Worm (Caenorhabditis elegans): ENCODE measurements around the gene T16G12.6.

Gene T16G12.6

DNA sequence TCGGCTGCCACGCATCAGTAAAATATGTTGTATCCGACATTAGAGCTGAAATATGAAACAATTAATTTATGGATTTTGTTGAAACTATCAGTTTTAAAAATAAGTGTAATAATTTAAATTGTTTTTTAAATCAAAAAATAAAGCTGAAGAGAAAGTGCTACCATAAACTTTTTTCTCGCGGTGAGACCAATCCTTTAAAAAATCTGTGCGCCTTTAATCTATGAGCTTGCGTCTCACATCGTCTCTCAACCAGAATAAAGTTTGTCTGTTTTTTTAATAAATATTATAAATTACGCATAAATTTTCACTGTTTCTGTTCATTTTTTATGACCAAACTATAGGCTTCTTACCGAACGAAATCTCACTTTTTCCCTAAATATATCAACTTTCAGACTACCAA lies 13.9 kb downstream of the T16G12.6 start, which contains the start of gene T16H12.3:
T16H12.3 (minus strand) TSS at position 51 of the 400 bp plus-strand sequence.
- TF ChIP-seq mxl-2 (GFP tag; conservative IDR thresholded peaks at IDR 0.05) (no peak), T26A8.4 (GFP tag; IDR thresholded peaks at IDR 0.05) (no peak), zag-1 (tag; optimal IDR thresholded peaks at IDR 0.05) (no peak), dve-1 (tag; optimal IDR thresholded peaks at IDR 0.05; ENCODE audit: insufficient read depth) (no peak), nhr-111 (GFP tag; optimal IDR thresholded peaks at IDR 0.05) (no peak), nhr-10 (tag; optimal IDR thresholded peaks at IDR 0.05) (no peak), nhr-77 (tag; optimal IDR thresholded peaks at IDR 0.05) (no peak), Y48G9A.11 (GFP tag; IDR thresholded peaks at IDR 0.05) (no peak), spr-3 (GFP tag; optimal IDR thresholded peaks at IDR 0.05) (no peak)

- TF ChIP-seq ces-1 (GFP tag; optimal IDR thresholded peaks at IDR 0.05) (no peak), nhr-111 (GFP tag; optimal IDR thresholded peaks at IDR 0.05) (no peak)
Measured at ce11 chrIII:10085103-10085502, 15.7 kb downstream of the T16G12.6 start, which contains the start of gene T16H12.13. Gene T16H12.13, plus strand, starts transcription at chrIII:10085403.

- TF ChIP-seq unc-62 (GFP tag; optimal IDR thresholded peaks at IDR 0.05 in 1 of 2) (peak in 1 of 2 experiments; percentile 22), unc-62 (tag; optimal IDR thresholded peaks at IDR 0.05) (no peak), nhr-6 (tag; optimal IDR thresholded peaks at IDR 0.05) (no peak), rbr-2 (tag; optimal IDR thresholded peaks at IDR 0.05) (no peak), mxl-2 (GFP tag; conservative IDR thresholded peaks at IDR 0.05) (no peak), aha-1 (tag) (peak; percentile 91), sdz-12 (GFP tag; optimal IDR thresholded peaks at IDR 0.05) (no peak)
Measured at ce11 chrIII:10085574-10085973, 16.2 kb downstream of the T16G12.6 start.

DNA sequence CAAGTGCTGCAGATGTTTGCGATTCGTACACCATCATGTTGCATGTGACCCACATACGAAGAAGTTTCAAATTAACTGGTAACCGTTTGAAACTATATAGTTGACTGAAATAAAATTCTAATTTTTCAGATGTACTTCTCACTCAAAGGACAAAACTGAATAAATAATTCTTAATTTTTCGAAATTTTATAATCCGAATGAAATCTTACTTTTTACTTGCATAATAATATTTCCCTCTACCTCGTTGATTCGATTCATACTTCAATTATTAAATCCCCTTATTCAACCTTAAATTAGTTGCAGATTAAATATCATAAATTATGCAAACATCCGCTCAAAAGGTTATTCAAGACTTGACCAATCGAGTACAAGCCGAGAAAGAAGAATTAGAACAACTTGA lies 16.6 kb downstream of the T16G12.6 start, which contains the start of gene T16H12.2:
T16H12.2 (plus strand) TSS at position 301 of the 400 bp plus-strand sequence.
- TF ChIP-seq snpc-4 (tag; optimal IDR thresholded peaks at IDR 0.05) (no peak), rbr-2 (tag; optimal IDR thresholded peaks at IDR 0.05) (no peak), hmg-1.1 (GFP tag; IDR thresholded peaks at IDR 0.05) (no peak)

- TF ChIP-seq ztf-7 (tag; optimal IDR thresholded peaks at IDR 0.05), result no peak
Measured at ce11 chrIII:10088508-10088981, 19.2 kb downstream of the T16G12.6 start, which contains the start of gene hal-2. Gene hal-2, minus strand, starts transcription at chrIII:10088931.

DNA sequence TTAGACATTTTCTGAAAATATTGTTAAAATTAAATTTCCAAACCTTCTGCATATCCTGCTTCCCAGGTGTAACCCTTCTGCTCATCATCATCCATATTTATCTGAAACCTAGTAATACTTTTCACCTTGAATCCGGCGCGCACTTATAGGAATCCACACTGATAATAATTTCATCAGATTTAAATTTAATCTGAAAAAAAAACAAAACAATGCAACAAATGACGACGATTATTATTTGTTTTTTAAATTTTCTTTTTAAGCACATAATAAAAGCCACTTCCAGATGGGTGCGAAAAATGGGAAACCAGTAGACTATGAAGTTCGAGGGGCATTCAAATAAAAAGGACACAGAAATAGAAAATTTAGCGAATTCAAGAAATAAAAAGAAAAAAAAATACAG lies 21.3 kb downstream of the T16G12.6 start, which contains the start of gene gtf-2H2C:
gtf-2H2C (minus strand) TSS at position 101 of the 400 bp plus-strand sequence.
- TF ChIP-seq ceh-20 (GFP tag; IDR thresholded peaks at IDR 0.05) (no peak), pha-4 (GFP tag; IDR thresholded peaks at IDR 0.05) (peak; percentile 7; the same call in 1 of the 2 replicates), pha-4 (tag; optimal IDR thresholded peaks at IDR 0.05) (no peak)

ce11 chrIII:10093093-10093492 lies 23.7 kb downstream of the T16G12.6 start:
- TF ChIP-seq nhr-111 (GFP tag; optimal IDR thresholded peaks at IDR 0.05), result no peak
- TF ChIP-seq lin-38 (GFP tag; IDR thresholded peaks at IDR 0.05), result 0 out of 2 replicates have a peak, but pooled peaks have one; percentile 21
- TF ChIP-seq lsy-2 (tag; optimal IDR thresholded peaks at IDR 0.05), result peak in 1 of 2 experiments; percentile 47
- peak; percentile 69 for TF ChIP-seq dpl-1 (GFP tag; optimal IDR thresholded peaks at IDR 0.05)
- TF ChIP-seq php-3 (GFP tag; IDR thresholded peaks at IDR 0.05), result no peak
- TF ChIP-seq mes-2 (tag; optimal IDR thresholded peaks at IDR 0.05; ENCODE audit: poor library complexity, severe bottlenecking), result peak; percentile 58
- peak; percentile 11 for TF ChIP-seq hlh-30 (tag; optimal IDR thresholded peaks at IDR 0.05; ENCODE audit: insufficient read depth)
- TF ChIP-seq hlh-11 (tag; optimal IDR thresholded peaks at IDR 0.05), result no peak
